Worm (Caenorhabditis elegans): ENCODE results near the gene glp-1.

Gene glp-1

DNA sequence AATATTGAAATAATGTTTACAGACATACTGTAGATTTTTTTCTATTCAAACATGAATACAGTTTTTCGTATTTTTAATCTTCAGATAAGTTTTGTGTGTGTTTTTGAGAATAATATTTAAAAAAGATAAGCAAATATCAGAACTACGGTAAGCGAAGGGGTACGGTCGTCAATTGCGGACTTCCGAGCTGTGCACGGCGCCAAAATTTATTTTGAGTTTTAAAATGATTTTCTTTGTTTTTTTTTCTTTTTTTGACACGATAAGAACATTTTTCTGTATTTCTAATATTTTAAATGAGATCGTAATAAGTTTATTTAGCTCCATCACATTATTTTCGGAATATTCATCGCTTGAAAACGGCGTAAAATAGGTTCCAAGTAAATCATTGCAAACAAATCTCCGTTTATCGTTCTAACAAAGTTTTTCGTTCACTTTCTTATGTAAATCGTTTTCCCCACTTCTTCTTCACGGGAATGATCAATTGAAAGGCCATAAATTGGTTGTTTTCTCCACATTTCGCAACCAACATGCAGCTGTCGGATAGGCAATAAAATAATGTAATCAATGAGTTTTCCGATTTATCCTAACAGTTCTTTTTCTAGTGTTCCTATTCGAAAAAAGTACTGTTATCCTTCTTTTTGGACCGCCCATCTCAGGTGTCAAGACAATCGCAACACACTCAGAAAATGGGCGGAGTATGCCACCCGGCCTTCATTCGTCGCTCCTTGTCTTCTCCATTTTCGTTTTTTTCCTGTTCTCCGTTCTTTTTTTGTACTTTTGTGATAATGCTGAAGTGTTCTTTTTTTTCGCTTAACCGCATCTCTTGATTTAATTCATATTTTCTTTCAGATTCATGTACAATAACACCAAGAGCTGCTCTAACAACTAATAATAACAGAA, at the start of gene glp-1:
Gene glp-1, plus strand, starts transcription at position 850 of the 900 bp plus-strand sequence.
- TF ChIP-seq unc-62 (GFP tag; optimal IDR thresholded peaks at IDR 0.05), result no peak

DNA sequence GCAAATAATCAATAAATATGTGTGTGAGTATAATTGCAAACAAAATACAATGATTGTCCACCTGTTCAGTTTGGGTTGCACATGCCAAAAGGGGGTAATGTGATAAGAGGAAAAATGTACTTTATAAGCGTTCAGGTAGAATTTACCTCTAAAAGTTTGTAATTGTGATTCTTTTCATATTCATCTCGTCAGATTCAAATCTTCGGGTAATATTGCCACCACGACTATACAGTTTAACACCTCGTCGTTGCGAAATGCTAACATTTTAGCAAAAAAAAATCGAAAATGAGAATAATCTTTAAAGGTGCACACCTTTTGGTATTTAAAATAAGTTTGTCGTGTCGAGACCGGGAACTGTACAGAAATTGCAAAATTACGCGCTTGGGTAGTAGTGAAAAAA, 48.8 kb upstream of the glp-1 start, which contains the start of gene nac-2:
Gene nac-2, minus strand, starts transcription at position 101 of the 400 bp plus-strand sequence.
- TF ChIP-seq unc-62 (GFP tag; optimal IDR thresholded peaks at IDR 0.05), result no peak

DNA sequence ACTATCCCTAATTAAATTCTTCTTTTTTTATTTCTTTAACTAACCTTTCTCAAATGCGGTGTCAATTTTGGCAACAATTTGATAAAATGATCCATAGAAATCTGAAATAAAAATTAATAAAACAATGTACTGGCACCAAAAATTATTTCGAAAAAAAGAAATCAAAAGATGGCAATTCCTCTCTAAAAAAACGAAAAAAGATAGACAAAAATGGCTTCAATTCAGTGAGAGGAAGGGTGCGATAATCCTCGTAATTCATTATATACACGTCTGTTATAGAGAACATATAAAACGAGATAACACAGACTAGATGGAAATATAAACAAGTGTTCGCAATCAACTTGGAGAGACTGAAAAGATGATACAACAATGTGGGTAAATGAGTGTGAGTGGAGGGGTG, 46.2 kb upstream of the glp-1 start, which contains the start of gene R107.2:
Gene R107.2, minus strand, starts transcription at position 101 of the 400 bp plus-strand sequence.
- TF ChIP-seq unc-62 (GFP tag; optimal IDR thresholded peaks at IDR 0.05), result no peak

DNA sequence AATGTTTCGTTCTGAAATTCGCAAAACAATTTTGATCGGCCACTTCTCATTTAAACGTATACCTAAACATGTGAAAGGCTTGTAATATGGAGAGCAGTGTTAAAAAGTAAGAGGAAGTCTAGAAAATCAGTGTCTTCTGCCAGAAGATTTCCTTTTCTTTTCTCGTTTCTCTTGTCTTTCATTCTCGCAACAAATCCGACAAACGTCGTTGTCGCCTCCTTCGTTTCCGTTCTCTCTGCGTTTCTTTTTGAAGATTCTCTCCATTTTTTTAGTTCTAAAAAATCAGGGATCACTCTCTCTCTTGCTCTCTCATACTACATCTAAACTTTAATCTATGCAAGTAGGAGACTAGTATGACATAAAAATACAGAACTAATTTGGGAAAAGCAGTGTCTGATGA, 44.8 kb upstream of the glp-1 start:
- TF ChIP-seq unc-62 (GFP tag; optimal IDR thresholded peaks at IDR 0.05), result no peak

DNA sequence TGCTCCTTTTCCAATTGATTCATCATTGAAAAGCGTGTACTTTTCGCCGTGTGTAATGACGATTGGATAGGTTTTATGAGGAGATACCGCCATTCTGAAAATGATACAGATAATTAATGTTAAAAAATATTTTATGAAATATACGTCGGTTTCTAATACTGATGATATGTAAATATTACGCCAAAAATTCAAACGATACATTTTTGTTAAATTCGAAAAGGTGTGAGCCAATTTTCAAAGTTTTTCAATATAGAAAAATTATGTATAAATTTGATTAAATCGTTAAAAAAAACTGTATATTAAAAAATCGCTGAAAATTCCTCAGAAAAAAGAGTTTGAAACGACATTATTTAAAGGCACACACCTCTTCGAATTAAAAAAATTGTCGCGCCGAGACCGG, 41.4 kb upstream of the glp-1 start, which contains the start of gene ikke-1:
Gene ikke-1, minus strand, starts transcription at position 101 of the 400 bp plus-strand sequence.
- no peak for TF ChIP-seq unc-62 (GFP tag; optimal IDR thresholded peaks at IDR 0.05)

DNA sequence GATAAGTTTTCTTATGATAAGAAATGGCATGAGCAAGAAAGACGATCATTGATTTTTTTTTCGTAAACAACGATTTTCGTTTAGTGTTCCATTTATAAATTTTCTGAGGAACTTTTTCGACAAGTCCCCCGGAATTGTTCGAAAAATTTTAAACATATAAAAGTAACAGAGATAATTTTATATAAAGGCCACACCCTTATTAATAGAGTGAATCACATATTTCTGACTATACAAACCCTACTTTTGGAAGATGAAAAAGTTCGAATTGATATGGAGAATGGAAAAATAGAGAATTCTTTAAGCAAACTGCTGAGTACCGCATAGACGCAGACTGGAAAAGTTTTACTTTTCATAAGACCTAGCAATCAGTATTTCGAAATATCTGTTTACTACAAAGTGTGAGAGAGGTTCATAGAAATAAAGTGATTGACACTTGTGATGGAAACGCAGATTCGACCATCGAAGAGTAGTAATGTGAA, 40.9 kb upstream of the glp-1 start:
- no peak for TF ChIP-seq unc-62 (GFP tag; optimal IDR thresholded peaks at IDR 0.05)

DNA sequence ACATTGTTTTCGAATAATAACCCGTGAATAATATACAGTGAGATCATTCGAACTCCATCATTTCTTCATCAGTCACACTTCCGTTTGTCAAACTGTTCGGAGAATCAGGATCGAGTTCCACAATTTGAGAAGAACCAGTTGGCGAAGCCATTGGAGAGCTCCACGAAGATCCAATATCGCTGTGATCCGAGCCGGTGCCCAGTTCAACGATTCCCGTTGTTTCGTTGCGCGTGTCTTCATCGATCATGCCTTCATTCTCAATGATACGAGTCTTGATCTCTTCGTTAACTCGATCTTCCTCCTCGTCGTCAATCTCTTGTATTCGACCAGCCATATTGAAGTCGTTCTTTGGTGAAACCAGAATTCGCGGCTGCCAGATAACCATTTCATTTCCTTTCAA, 40.3 kb upstream of the glp-1 start:
- TF ChIP-seq unc-62 (GFP tag; optimal IDR thresholded peaks at IDR 0.05), result no peak

DNA sequence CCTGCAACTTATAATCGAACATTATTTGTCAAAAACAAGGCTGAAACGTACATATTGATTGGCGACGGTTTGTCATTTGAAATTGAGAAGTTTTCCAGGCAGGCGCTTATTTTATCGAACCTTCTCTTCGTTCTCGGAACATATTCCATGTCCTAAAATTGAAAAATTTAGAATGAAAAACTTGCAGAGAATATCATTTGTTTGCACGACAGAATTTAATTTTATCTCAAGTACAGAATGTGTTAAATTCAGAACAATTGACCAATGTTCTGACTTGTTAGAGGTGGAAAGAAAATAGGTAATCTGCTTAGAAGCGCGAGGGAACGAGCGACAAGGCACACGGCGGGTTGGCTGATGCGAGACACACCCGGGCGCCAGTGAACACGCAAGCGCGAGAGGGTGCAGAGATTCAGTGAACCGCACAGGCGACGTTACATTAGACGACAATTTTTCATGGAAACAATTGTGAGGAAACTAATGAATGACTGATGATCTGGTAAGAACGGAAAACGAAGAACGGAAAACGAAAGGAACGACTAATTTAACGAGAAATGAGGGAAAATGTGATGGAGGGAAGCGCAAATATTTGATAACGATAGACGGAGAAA, 39.6 kb upstream of the glp-1 start:
- no peak for TF ChIP-seq unc-62 (GFP tag; optimal IDR thresholded peaks at IDR 0.05)

DNA sequence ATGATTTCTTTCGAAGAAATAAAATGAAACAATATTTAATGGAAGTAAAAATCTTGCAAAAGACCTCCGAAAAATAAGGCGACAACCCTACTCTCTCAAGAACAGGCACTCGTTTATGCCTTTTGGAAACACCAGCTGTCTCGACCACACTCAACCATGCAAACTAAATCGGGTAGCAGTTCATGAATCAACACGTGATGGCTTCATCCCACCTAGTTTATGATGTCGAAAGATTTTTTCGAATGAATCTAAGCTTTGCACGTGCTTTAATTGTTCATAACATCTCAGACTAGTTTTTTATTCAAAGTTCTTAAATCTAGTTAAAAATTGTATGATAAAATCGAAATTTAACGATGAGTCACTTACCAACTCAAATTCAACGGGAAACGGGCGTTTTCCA, 38.8 kb upstream of the glp-1 start:
- no peak for TF ChIP-seq unc-62 (GFP tag; optimal IDR thresholded peaks at IDR 0.05)

DNA sequence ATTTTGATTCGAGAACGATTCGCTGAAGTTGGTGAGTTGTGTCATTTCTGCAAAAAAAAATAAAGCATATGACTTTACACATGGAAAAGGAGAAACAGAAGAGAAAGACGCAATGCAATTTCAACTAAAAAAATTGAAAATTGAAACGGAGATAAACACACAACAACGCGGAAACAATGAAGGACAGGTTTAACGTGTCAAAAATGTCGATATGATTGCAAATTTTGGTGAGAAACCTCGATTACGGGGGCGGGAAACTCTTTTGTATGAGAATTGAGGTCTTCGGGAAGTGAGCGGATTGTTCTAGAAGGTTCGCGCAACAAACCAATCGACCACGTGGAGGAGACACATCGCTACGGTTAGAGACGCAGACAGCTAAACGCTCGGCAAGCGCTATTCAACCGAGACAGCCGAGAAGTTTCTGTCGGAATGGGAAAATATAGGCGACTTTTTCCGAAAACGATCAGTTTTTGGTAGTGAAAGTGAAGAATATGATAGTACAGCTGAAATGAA, 38.2 kb upstream of the glp-1 start, which contains the start of gene R107.5:
Gene R107.5, minus strand, starts transcription at position 51 of the 513 bp plus-strand sequence.
- no peak for TF ChIP-seq unc-62 (GFP tag; optimal IDR thresholded peaks at IDR 0.05)

DNA sequence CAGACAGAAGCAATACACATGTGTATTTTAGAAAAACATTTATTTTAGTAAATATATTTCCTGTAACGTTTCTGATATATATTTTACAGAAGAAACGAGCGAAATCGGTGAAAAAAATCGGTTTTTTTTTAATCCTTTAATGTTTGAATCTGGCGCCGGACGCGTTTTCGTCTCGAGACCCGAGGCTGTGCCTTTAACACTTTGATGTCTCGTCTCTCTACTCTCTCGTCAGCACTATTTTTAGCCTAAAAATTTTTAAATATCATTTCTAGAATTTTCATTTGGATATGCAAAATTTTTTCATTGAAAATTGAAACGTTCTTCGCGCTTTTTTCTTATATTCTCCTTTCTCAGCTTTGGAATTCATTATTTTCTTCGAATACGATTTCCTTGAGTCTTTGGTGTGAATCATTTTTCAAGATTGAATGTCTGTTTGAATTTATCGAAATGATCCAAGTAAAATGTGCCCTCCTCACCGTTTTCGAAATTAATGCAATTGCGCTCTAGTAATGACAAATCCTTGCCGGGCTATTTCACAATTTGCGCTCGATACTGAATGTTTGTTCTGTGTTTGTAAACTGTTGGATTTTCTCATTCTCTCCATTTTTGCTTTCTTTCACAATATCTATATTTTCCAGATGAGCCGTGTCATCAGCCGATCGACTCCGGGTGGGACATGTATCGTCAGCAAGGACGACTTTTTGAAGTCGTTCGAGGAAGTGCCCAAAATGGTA, 37.5 kb upstream of the glp-1 start, which contains the start of gene cls-2:
Gene cls-2, plus strand, starts transcription at position 635 of the 734 bp plus-strand sequence.
- no peak for TF ChIP-seq unc-62 (GFP tag; optimal IDR thresholded peaks at IDR 0.05)

DNA sequence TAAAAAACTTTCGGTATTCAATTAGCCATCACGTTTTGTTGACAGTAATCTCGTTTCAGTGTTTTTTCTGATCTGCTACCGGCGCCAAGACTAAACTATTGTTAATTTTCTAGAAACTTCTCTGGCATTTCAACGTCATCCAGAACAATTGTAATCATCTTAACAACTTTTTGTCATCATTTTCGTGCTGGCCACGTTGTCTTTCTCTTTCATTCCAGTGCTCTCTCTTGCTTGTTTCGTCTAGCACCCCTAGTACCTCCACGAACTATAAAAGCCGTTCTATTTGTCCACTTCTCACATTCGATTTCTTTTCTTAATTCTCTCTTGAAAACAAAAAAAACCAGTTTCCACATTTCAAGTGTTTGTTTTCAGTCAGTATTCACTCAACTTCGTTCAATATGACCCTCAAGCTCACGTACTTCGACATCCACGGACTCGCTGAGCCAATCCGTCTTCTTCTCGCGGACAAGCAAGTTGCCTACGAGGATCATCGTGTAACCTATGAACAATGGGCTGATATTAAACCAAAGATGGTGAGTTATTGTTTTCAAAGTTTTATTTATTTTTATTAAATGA, 33.0 kb upstream of the glp-1 start, which contains the start of gene gst-1:
Gene gst-1, plus strand, starts transcription at position 373 of the 576 bp plus-strand sequence.
- TF ChIP-seq unc-62 (GFP tag; optimal IDR thresholded peaks at IDR 0.05), result no peak

DNA sequence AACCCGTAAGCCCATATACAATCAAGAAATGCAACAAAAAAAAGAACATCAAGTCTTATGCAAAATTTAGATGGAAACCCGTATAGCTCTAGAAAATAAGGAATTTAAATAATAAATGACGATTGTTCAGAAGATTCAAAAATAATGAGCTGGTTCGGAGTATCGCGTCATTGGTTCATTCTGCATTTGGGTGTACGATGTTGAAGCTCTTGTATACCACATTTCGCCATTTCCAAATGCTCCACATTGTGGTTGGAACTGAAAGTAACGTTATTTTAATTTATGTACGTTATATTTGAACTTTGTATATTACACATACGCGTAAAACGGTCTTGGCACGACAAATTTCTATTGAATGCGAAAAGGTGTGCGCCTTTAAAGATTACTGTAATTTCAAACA, 31.8 kb upstream of the glp-1 start:
- TF ChIP-seq unc-62 (GFP tag; optimal IDR thresholded peaks at IDR 0.05), result no peak

DNA sequence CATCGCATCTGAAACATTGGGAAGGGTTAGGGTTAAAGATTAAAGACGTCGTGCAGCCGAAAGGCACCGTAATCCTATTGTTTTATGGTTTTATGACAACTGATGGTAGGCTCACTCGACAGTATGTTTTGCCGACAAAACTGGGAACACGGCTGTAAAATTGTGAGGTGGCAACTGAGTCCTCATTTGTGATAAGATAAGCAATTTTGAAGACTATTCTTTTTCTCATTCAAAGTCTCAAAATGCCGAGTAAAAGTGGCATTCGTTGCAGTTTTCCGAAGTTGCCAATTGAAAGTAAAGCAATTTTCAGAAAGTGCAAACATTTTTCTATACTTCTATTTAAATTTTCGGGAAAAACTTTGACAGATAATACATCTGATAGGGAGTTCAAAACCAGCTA, 22.3 kb upstream of the glp-1 start:
- no peak for TF ChIP-seq unc-62 (GFP tag; optimal IDR thresholded peaks at IDR 0.05)

DNA sequence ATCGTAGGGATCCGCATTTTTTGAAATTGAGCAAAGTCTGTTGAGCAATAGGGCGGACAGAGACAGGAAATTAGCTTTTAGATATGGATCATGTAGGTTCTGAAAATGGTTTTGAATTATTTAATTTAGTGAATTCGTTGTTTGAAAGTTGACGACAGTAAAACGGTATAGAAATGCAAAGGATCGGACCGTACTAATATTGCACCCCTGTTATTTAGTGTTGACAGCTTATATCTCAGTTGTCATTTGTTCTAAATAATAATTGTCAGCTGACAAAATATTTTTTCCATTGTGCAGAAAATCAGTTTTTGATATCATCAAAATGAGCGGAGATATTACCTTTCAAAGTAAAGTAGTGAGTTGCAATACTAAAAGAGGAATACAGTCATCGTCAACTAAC, 20.7 kb upstream of the glp-1 start, which contains the start of gene lin-12:
Gene lin-12, minus strand, starts transcription at position 101 of the 400 bp plus-strand sequence.
- TF ChIP-seq unc-62 (GFP tag; optimal IDR thresholded peaks at IDR 0.05), result no peak

Data from whole organism, dauer.